Worm (Caenorhabditis elegans): Measurements from ENCODE around the gene fars-3.

Gene fars-3

DNA sequence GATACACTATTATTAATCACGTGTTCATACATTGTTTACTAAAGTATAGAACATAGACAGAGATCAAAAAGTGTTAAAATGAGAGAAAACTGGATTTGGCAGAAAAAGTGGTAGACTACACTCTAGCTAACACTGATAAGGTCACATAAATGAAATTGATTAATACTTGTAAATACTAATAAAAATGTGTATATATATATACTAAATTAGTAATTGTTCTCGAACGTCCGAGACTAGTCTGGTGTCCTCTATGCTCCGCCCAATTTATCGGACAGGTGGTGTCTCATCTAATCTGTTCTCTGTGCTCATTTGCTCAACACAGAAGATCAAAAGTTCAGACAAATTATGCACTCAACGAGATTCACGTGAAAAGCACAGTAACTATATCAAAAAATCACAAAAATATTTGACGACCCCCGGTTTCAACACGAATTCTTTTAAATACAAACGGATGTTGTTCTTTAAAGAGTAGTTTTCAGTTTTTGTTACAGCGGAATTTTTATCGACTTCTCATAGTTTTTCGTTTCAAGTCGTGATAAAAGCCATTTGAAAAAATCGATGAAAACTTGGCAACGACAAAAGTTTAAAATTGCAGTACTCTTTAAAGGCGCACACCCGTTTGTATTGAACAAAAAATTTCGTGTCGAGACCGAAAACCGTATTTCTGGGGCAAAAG is 16.5 kb downstream of the fars-3 start (continued):
- TF ChIP-seq nhr-237 (tag; optimal IDR thresholded peaks at IDR 0.05) (no peak), php-3 (GFP tag; IDR thresholded peaks at IDR 0.05) (peak; percentile 47), nhr-28 (tag; optimal IDR thresholded peaks at IDR 0.05) (peak; percentile 24), dmd-6 (GFP tag; IDR thresholded peaks at IDR 0.05) (peak; percentile 72), aha-1 (tag) (peak; percentile 98), hlh-30 (tag; optimal IDR thresholded peaks at IDR 0.05; ENCODE audit: insufficient read depth) (peak; percentile 40), mxl-2 (GFP tag; conservative IDR thresholded peaks at IDR 0.05) (peak; percentile 83), mep-1 (tag; optimal IDR thresholded peaks at IDR 0.05) (peak; percentile 37), spr-3 (GFP tag; optimal IDR thresholded peaks at IDR 0.05) (no peak), daf-19 (GFP tag; conservative IDR thresholded peaks at IDR 0.05) (0 out of 2 replicates have a peak, but pooled peaks have one; percentile 10), dve-1 (tag; optimal IDR thresholded peaks at IDR 0.05; ENCODE audit: insufficient read depth) (peak; percentile 11), lin-1 (GFP tag; IDR thresholded peaks at IDR 0.05) (0 out of 2 replicates have a peak, but pooled peaks have one; percentile 8), ces-1 (GFP tag; optimal IDR thresholded peaks at IDR 0.05) (no peak), tra-1 (GFP tag; IDR thresholded peaks at IDR 0.05) (0 out of 2 replicates have a peak, but pooled peaks have one; percentile 23), T20F7.1 (GFP tag; optimal IDR thresholded peaks at IDR 0.05) (peak; percentile 42), mdl-1 (tag; optimal IDR thresholded peaks at IDR 0.05) (peak in 1 of 2 experiments; percentile 17), nhr-41 (GFP tag; IDR thresholded peaks at IDR 0.05) (no peak), D1046.2 (GFP tag; IDR thresholded peaks at IDR 0.05) (no peak), T26A8.4 (GFP tag; IDR thresholded peaks at IDR 0.05) (peak; percentile 37), pha-4 (GFP tag; IDR thresholded peaks at IDR 0.05) (peak; percentile 27; the same call in 1 of the 2 replicates), pha-4 (tag; optimal IDR thresholded peaks at IDR 0.05) (no peak), Y105C5A.15 (GFP tag; IDR thresholded peaks at IDR 0.05) (0 out of 2 replicates have a peak, but pooled peaks have one; percentile 48), hlh-11 (tag; optimal IDR thresholded peaks at IDR 0.05) (peak; percentile 60), unc-130 (GFP tag; optimal IDR thresholded peaks at IDR 0.05) (no peak), unc-62 (GFP tag; optimal IDR thresholded peaks at IDR 0.05 in 1 of 2) (peak in 1 of 2 experiments; percentile 5), unc-62 (tag; optimal IDR thresholded peaks at IDR 0.05) (no peak), daf-16 (GFP tag; optimal IDR thresholded peaks at IDR 0.05) (peak in 1 of 2 experiments; percentile 87), daf-16 (tag; optimal IDR thresholded peaks at IDR 0.05) (peak; percentile 70), nhr-77 (tag; optimal IDR thresholded peaks at IDR 0.05) (peak; percentile 39)

DNA sequence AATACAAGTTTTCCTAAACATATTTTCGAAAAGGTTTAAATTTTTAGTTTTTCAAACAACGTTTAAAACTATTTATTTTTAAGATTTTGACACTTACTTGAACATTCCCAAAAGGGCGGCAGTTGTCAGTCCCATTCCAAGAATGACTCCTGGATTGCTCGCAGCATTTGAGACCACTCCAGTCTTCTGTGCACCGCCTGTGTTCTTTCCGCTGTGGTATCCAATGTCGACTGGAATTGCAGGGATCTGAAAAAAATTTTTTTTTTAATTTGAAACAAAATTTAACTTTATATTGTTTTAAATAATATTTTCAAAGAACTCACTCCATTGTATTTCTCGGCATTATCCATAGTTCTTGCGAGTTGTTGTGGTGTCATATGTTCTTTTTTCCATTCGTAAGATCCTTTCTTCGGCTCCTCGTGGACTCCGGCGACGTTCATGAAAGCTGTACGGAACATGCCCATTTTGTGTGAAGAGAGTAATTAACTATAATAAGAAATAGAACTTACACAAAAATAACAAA is 17.1 kb downstream of the fars-3 start, which contains the start of gene M05D6.5:
TSS of gene M05D6.5 (minus strand) at position 473 of the 523 bp plus-strand sequence.
- TF ChIP-seq set-16 (GFP tag; IDR thresholded peaks at IDR 0.05) (no peak), pha-4 (GFP tag; IDR thresholded peaks at IDR 0.05) (peak; percentile 23; the same call in 1 of the 2 replicates), pha-4 (tag; optimal IDR thresholded peaks at IDR 0.05) (no peak), unc-130 (GFP tag; optimal IDR thresholded peaks at IDR 0.05) (no peak), aly-2 (tag; optimal IDR thresholded peaks at IDR 0.05) (no peak), unc-62 (GFP tag; optimal IDR thresholded peaks at IDR 0.05 in 1 of 2) (peak in 1 of 2 experiments; percentile 34), unc-62 (tag; optimal IDR thresholded peaks at IDR 0.05) (no peak), mep-1 (tag; optimal IDR thresholded peaks at IDR 0.05) (no peak), ama-1 (optimal IDR thresholded peaks at IDR 0.05) (peak; percentile 14), dmd-6 (GFP tag; IDR thresholded peaks at IDR 0.05) (no peak), zfp-3 (GFP tag; conservative IDR thresholded peaks at IDR 0.05) (peak; percentile 57), nhr-237 (tag; optimal IDR thresholded peaks at IDR 0.05) (no peak), R02D3.7 (tag; optimal IDR thresholded peaks at IDR 0.05) (no peak), vab-7 (GFP tag; IDR thresholded peaks at IDR 0.05) (peak; percentile 3; the same call in 1 of the 2 replicates)

DNA sequence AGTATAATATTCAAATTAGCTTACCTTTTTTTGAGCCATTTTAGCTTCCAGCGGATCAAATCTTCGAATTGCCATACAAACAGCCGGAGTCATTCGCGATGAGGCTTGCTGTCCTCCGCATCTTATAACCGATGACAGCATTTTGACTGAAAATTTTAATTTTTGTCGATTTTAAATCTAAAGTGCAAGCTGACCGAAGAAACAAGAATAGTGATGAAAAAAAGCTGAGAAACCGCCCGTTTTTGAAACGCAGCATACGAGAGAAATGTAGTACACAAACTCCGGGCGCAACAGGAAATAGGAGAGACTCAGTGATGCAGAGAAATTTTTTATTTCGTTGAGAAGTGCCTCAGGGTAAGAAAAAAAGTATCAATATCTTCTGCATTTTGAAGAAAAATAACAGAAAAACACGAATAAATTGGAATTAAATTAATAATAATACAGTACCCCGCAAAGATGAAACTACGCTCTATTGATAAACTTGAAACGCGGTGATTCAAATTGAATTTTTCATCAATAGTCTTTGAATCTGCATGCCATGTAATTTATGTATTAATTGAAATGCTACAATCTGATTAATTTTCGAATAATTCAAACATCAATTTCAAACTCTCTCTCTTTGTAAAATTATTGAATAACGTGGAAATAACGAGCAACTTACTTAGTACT is 18.6 kb downstream of the fars-3 start:
- TF ChIP-seq tag-97 (GFP tag; IDR thresholded peaks at IDR 0.05) (no peak), nhr-11 (tag; optimal IDR thresholded peaks at IDR 0.05) (peak; percentile 40), pqm-1 (tag; optimal IDR thresholded peaks at IDR 0.05) (peak; percentile 42), F49E8.2 (tag; optimal IDR thresholded peaks at IDR 0.05; ENCODE audit: borderline replicate concordance) (no peak), dve-1 (tag; optimal IDR thresholded peaks at IDR 0.05; ENCODE audit: insufficient read depth) (peak; percentile 9), lsy-2 (tag; optimal IDR thresholded peaks at IDR 0.05) (peak in 1 of 2 experiments; percentile 82), aha-1 (tag) (peak; percentile 90), saeg-2 (GFP tag; IDR thresholded peaks at IDR 0.05) (no peak), lin-38 (GFP tag; IDR thresholded peaks at IDR 0.05) (peak; percentile 46), nhr-28 (tag; optimal IDR thresholded peaks at IDR 0.05) (peak; percentile 99), snpc-1.2 (GFP tag; IDR thresholded peaks at IDR 0.05) (0 out of 2 replicates have a peak, but pooled peaks have one; percentile 34), T20F7.1 (GFP tag; optimal IDR thresholded peaks at IDR 0.05) (peak; percentile 45), Y105C5A.15 (GFP tag; IDR thresholded peaks at IDR 0.05) (no peak), ztf-7 (tag; optimal IDR thresholded peaks at IDR 0.05) (no peak), ama-1 (optimal IDR thresholded peaks at IDR 0.05) (peak; percentile 26), mxl-3 (GFP tag; optimal IDR thresholded peaks at IDR 0.05) (peak; percentile 14)
